Worm (Caenorhabditis elegans): ENCODE results near the gene F59B10.5.

F59B10.5 gene

ce11 chrII:10563368-10563767 lies 39.9 kb upstream of the F59B10.5 start, which contains the start of gene cdc-48.1 (continued):
- TF ChIP-seq tbx-2 (tag; optimal IDR thresholded peaks at IDR 0.05) (peak; percentile 99), ahr-1 (tag; optimal IDR thresholded peaks at IDR 0.05) (peak; percentile 61), K02D7.2 (tag; optimal IDR thresholded peaks at IDR 0.05) (peak; percentile 79), sox-2 (GFP tag; IDR thresholded peaks at IDR 0.05) (peak; percentile 86), sox-4 (tag; optimal IDR thresholded peaks at IDR 0.05) (peak; percentile 68), ztf-16 (tag; optimal IDR thresholded peaks at IDR 0.05) (peak; percentile 91), madf-2 (tag; optimal IDR thresholded peaks at IDR 0.05) (peak; percentile 81), ceh-18 (tag; optimal IDR thresholded peaks at IDR 0.05) (peak; percentile 100), C08G9.2 (tag; optimal IDR thresholded peaks at IDR 0.05) (peak; percentile 84), hlh-13 (GFP tag; optimal IDR thresholded peaks at IDR 0.05) (peak; percentile 24), T23F11.4 (GFP tag; optimal IDR thresholded peaks at IDR 0.05) (peak; percentile 85), pag-3 (tag; optimal IDR thresholded peaks at IDR 0.05; ENCODE audit: borderline replicate concordance) (peak; percentile 93), pros-1 (tag; optimal IDR thresholded peaks at IDR 0.05) (peak; percentile 91), ceh-34 (tag; optimal IDR thresholded peaks at IDR 0.05) (peak; percentile 99), sdc-2 (tag; optimal IDR thresholded peaks at IDR 0.05) (peak; percentile 79), ref-2 (tag; optimal IDR thresholded peaks at IDR 0.05) (peak; percentile 99), pha-4 (tag; optimal IDR thresholded peaks at IDR 0.05) (no peak), fkh-6 (tag; optimal IDR thresholded peaks at IDR 0.05) (peak; percentile 24), ceh-14 (tag; optimal IDR thresholded peaks at IDR 0.05) (peak; percentile 98), dve-1 (tag; optimal IDR thresholded peaks at IDR 0.05) (peak; percentile 99), pax-1 (tag; optimal IDR thresholded peaks at IDR 0.05) (peak; percentile 96), ceh-19 (GFP tag; optimal IDR thresholded peaks at IDR 0.05) (peak; percentile 84), hlh-8 (tag; optimal IDR thresholded peaks at IDR 0.05) (peak; percentile 87), hlh-30 (tag; optimal IDR thresholded peaks at IDR 0.05; ENCODE audit: insufficient read depth) (peak; percentile 89), ceh-24 (tag; optimal IDR thresholded peaks at IDR 0.05) (peak; percentile 57), mec-3 (tag; optimal IDR thresholded peaks at IDR 0.05; ENCODE audit: borderline replicate concordance) (no peak), nhr-11 (tag; optimal IDR thresholded peaks at IDR 0.05) (peak; percentile 100), elt-2 (tag; optimal IDR thresholded peaks at IDR 0.05) (peak; percentile 96), ceh-31 (tag; optimal IDR thresholded peaks at IDR 0.05) (peak; percentile 98), ama-1 (optimal IDR thresholded peaks at IDR 0.05) (no peak)

ce11 chrII:10559671-10560184 lies 36.2 kb upstream of the F59B10.5 start:
- TF ChIP-seq pha-4 (tag; optimal IDR thresholded peaks at IDR 0.05) (no peak), fax-1 (tag; optimal IDR thresholded peaks at IDR 0.05) (no peak), ahr-1 (tag; optimal IDR thresholded peaks at IDR 0.05) (no peak), ceh-30 (tag; optimal IDR thresholded peaks at IDR 0.05) (no peak), ama-1 (optimal IDR thresholded peaks at IDR 0.05) (no peak), K02D7.2 (tag; optimal IDR thresholded peaks at IDR 0.05) (no peak), sdc-2 (tag; optimal IDR thresholded peaks at IDR 0.05) (no peak), madf-2 (tag; optimal IDR thresholded peaks at IDR 0.05) (no peak), C38D4.7 (GFP tag; optimal IDR thresholded peaks at IDR 0.05) (no peak), hlh-8 (tag; optimal IDR thresholded peaks at IDR 0.05) (no peak), zip-5 (tag; optimal IDR thresholded peaks at IDR 0.05) (no peak), dve-1 (tag; optimal IDR thresholded peaks at IDR 0.05) (no peak), ceh-2 (tag; optimal IDR thresholded peaks at IDR 0.05) (no peak), tbx-2 (tag; optimal IDR thresholded peaks at IDR 0.05) (no peak), npax-4 (tag; optimal IDR thresholded peaks at IDR 0.05) (no peak), pag-3 (tag; optimal IDR thresholded peaks at IDR 0.05; ENCODE audit: borderline replicate concordance) (no peak)

- peak; percentile 49 for TF ChIP-seq unc-42 (tag; optimal IDR thresholded peaks at IDR 0.05)
- TF ChIP-seq K09A11.1 (tag; optimal IDR thresholded peaks at IDR 0.05; ENCODE audit: insufficient read depth), result no peak
- TF ChIP-seq tbx-2 (tag; optimal IDR thresholded peaks at IDR 0.05), result peak; percentile 11
- peak; percentile 17 for TF ChIP-seq ceh-18 (tag; optimal IDR thresholded peaks at IDR 0.05)
- no peak for TF ChIP-seq fkh-6 (tag; optimal IDR thresholded peaks at IDR 0.05)
- no peak for TF ChIP-seq pros-1 (tag; optimal IDR thresholded peaks at IDR 0.05)
- peak; percentile 34 for TF ChIP-seq ref-2 (tag; optimal IDR thresholded peaks at IDR 0.05)
- no peak for TF ChIP-seq ama-1 (optimal IDR thresholded peaks at IDR 0.05)
- no peak for TF ChIP-seq nhr-11 (tag; optimal IDR thresholded peaks at IDR 0.05)
- TF ChIP-seq hlh-30 (tag; optimal IDR thresholded peaks at IDR 0.05; ENCODE audit: insufficient read depth), result peak; percentile 85
- TF ChIP-seq nfya-1 (tag; optimal IDR thresholded peaks at IDR 0.05), result peak; percentile 24
These were observed 35.5 kb upstream of the F59B10.5 start for ce11 chrII:10558962-10559415.
